Worm (Caenorhabditis elegans) whole organism, L1 larva: ENCODE measurements around the gene C05C10.3.

Source experiments
- ces-1 ChIP-seq: fragments of 150-350 bp; optimal IDR thresholded peaks from 2 replicates; lab custom pipeline; 2014; ENCODE audit warnings: missing biosample characterization, missing genetic modification reagents, missing genetic modification characterization
- fos-1 ChIP-seq: fragments of 150-350 bp; optimal IDR thresholded peaks from 2 replicates; lab custom pipeline; 2014; ENCODE audit warnings: missing biosample characterization, missing genetic modification characterization
- hpl-2 ChIP-seq: fragments of 150-350 bp; optimal IDR thresholded peaks from 2 replicates; lab custom pipeline; 2014; ENCODE audit warnings: missing biosample characterization, missing genetic modification reagents, missing genetic modification characterization
- lin-13 ChIP-seq: fragments of 150-350 bp; optimal IDR thresholded peaks from 2 replicates; lab custom pipeline; 2014; ENCODE audit warnings: missing biosample characterization, missing genetic modification reagents, missing genetic modification characterization
- lin-15B ChIP-seq: fragments of 150-350 bp; sonication (generic microtip); optimal IDR thresholded peaks from 3 replicates; lab custom pipeline; 2014; ENCODE audit warnings: missing biosample characterization, missing genetic modification characterization
- lin-35 ChIP-seq, 2 experiments: fragments of 150-350 bp; optimal IDR thresholded peaks; 2 replicates each; lab custom pipeline; 2014; ENCODE audit warnings: missing biosample characterization in 2 of 2, missing genetic modification characterization in 2 of 2, missing genetic modification reagents in 2 of 2
- lin-39 ChIP-seq: fragments of 150-350 bp; optimal IDR thresholded peaks from 2 replicates; lab custom pipeline; 2014; ENCODE audit warnings: missing biosample characterization, missing genetic modification reagents, missing genetic modification characterization
- nhr-20 ChIP-seq: sonication (generic microtip); optimal IDR thresholded peaks from 2 replicates; lab custom pipeline; 2016; ENCODE audit warnings: mild to moderate bottlenecking, missing genetic modification characterization, missing compliant biosample characterization
- nhr-28 ChIP-seq: fragments of 150-350 bp; optimal IDR thresholded peaks from 2 replicates; lab custom pipeline; 2014; ENCODE audit warnings: missing biosample characterization, missing genetic modification characterization
- skn-1 ChIP-seq: fragments of 150-350 bp; optimal IDR thresholded peaks from 2 replicates; lab custom pipeline; 2014; ENCODE audit warnings: missing biosample characterization, missing genetic modification characterization
- sox-4 ChIP-seq: sonication (generic microtip); optimal IDR thresholded peaks from 2 replicates; lab custom pipeline; 2016; ENCODE audit warnings: missing genetic modification characterization, missing compliant biosample characterization

ce11 chrII:9954885-9955284 lies 18.2 kb upstream of the C05C10.3 start, which contains the start of gene egl-43:
- TF ChIP-seq lin-13: no peak
- TF ChIP-seq skn-1: no peak
- TF ChIP-seq lin-39: no peak
- no peak for TF ChIP-seq ces-1 (GFP tag; lab: Kevin White, UChicago)
- no peak for TF ChIP-seq lin-15B
- TF ChIP-seq lin-35 (GFP tag; optimal IDR thresholded peaks at IDR 0.05; lab: Kevin White, UChicago): no peak
- TF ChIP-seq fos-1 (tag; lab: Kevin White, UChicago): no peak
- no peak for TF ChIP-seq hpl-2 (GFP tag; lab: Kevin White, UChicago)
- no peak for TF ChIP-seq nhr-20 (tag; lab: Kevin White, UChicago)
- TF ChIP-seq sox-4: no peak
- TF ChIP-seq nhr-28 (tag; lab: Kevin White, UChicago): no peak
